Worm (Caenorhabditis elegans) whole organism, late embryonic: ENCODE measurements around the gene cyp-14A1.
A peak's percentile ranks its signal among the peaks of the same experiment; 100 is the strongest.

Source experiments
- C38D4.7 ChIP-seq: fragments of 200-800 bp; sonication (Bioruptor generic); optimal IDR thresholded peaks from 2 replicates; lab custom pipeline; 2018; ENCODE audit warnings: mild to moderate bottlenecking, missing genetic modification characterization, moderate library complexity, missing compliant biosample characterization
- F13H6.1 ChIP-seq: sonication (generic microtip); optimal IDR thresholded peaks from 2 replicates; lab custom pipeline; 2016; ENCODE audit warnings: missing genetic modification characterization, missing compliant biosample characterization
- K02D7.2 ChIP-seq: sonication (generic microtip); optimal IDR thresholded peaks from 2 replicates; lab custom pipeline; 2017; ENCODE audit warnings: mild to moderate bottlenecking, missing genetic modification characterization, missing compliant biosample characterization
- K09A11.1 ChIP-seq: sonication (generic microtip); optimal IDR thresholded peaks from 2 replicates; lab custom pipeline; 2017; ENCODE audit warnings: antibody characterized with exemption, mild to moderate bottlenecking, missing genetic modification characterization, missing compliant biosample characterization; ENCODE audit not compliant: insufficient read depth
- T23F11.4 ChIP-seq: fragments of 200-800 bp; sonication (Bioruptor generic); optimal IDR thresholded peaks from 2 replicates; lab custom pipeline; 2018; ENCODE audit warnings: mild to moderate bottlenecking, missing genetic modification characterization, missing compliant biosample characterization
- Y22D7AL.16 ChIP-seq: sonication (generic microtip); optimal IDR thresholded peaks from 2 replicates; lab custom pipeline; 2016; ENCODE audit warnings: missing genetic modification characterization, missing compliant biosample characterization
- ahr-1 ChIP-seq: sonication (generic microtip); optimal IDR thresholded peaks from 2 replicates; lab custom pipeline; 2016; ENCODE audit warnings: missing genetic modification characterization, missing compliant biosample characterization
- ama-1 ChIP-seq: fragments of 150-350 bp; optimal IDR thresholded peaks from 2 replicates; lab custom pipeline; 2014
- ceh-19 ChIP-seq: fragments of 200-800 bp; sonication (Bioruptor generic); optimal IDR thresholded peaks from 2 replicates; lab custom pipeline; 2018; ENCODE audit warnings: mild to moderate bottlenecking, missing genetic modification characterization, missing compliant biosample characterization
- ceh-2 ChIP-seq: sonication (generic microtip); optimal IDR thresholded peaks from 2 replicates; lab custom pipeline; 2016; ENCODE audit warnings: missing genotype, missing genetic modification characterization, missing compliant biosample characterization
- ceh-22 ChIP-seq: sonication (generic microtip); optimal IDR thresholded peaks from 2 replicates; lab custom pipeline; 2017; ENCODE audit warnings: missing biosample characterization, missing genetic modification characterization
- ceh-24 ChIP-seq: sonication (generic microtip); optimal IDR thresholded peaks from 2 replicates; lab custom pipeline; 2016; ENCODE audit warnings: mild to moderate bottlenecking, missing genetic modification characterization, missing compliant biosample characterization
- ceh-30 ChIP-seq: fragments of 150-350 bp; optimal IDR thresholded peaks from 2 replicates; lab custom pipeline; 2014; ENCODE audit warnings: missing biosample characterization, missing genetic modification characterization
- ceh-31 ChIP-seq: sonication (generic microtip); optimal IDR thresholded peaks from 2 replicates; lab custom pipeline; 2016; ENCODE audit warnings: missing genetic modification characterization, missing compliant biosample characterization
- ceh-45 ChIP-seq: fragments of 200-800 bp; sonication (Bioruptor generic); IDR thresholded peaks from 2 replicates; pipeline ENCODE4 v1.3.6; 2022; ENCODE audit warnings: missing genetic modification reagents, missing genetic modification characterization, missing compliant biosample characterization
- ceh-48 ChIP-seq: sonication (generic microtip); optimal IDR thresholded peaks from 2 replicates; lab custom pipeline; 2016; ENCODE audit warnings: missing genetic modification characterization, inconsistent platforms, missing compliant biosample characterization
- ceh-6 ChIP-seq: fragments of 200-800 bp; sonication (Bioruptor generic); optimal IDR thresholded peaks from 2 replicates; lab custom pipeline; 2018; ENCODE audit warnings: mild to moderate bottlenecking, missing genetic modification characterization, missing compliant biosample characterization
- ceh-9 ChIP-seq: sonication (generic microtip); optimal IDR thresholded peaks from 2 replicates; lab custom pipeline; 2016; ENCODE audit warnings: mild to moderate bottlenecking, missing genetic modification characterization, inconsistent platforms, missing compliant biosample characterization
- che-1 ChIP-seq: sonication (generic microtip); optimal IDR thresholded peaks from 2 replicates; lab custom pipeline; 2016; ENCODE audit warnings: mild to moderate bottlenecking, missing genetic modification characterization, missing compliant biosample characterization
- dmd-4 ChIP-seq: sonication (generic microtip); optimal IDR thresholded peaks from 2 replicates; lab custom pipeline; 2016; ENCODE audit warnings: borderline replicate concordance, missing genetic modification characterization, missing compliant biosample characterization
- elt-2 ChIP-seq: sonication (generic microtip); optimal IDR thresholded peaks from 2 replicates; lab custom pipeline; 2016; ENCODE audit warnings: missing genetic modification reagents, missing genetic modification characterization, missing compliant biosample characterization
- elt-4 ChIP-seq: sonication (generic microtip); optimal IDR thresholded peaks from 2 replicates; lab custom pipeline; 2016; ENCODE audit warnings: missing genetic modification characterization, missing compliant biosample characterization
- eyg-1 ChIP-seq: sonication (generic microtip); optimal IDR thresholded peaks from 2 replicates; lab custom pipeline; 2016; ENCODE audit warnings: missing genotype, missing genetic modification characterization, missing compliant biosample characterization
- fkh-6 ChIP-seq: sonication (generic microtip); optimal IDR thresholded peaks from 2 replicates; lab custom pipeline; 2016; ENCODE audit warnings: missing genetic modification characterization, missing compliant biosample characterization
- gmeb-2 ChIP-seq: sonication (generic microtip); optimal IDR thresholded peaks from 2 replicates; lab custom pipeline; 2016; ENCODE audit warnings: missing genetic modification characterization, inconsistent platforms, missing compliant biosample characterization
- hlh-13 ChIP-seq: fragments of 200-800 bp; sonication (Bioruptor generic); optimal IDR thresholded peaks from 2 replicates; lab custom pipeline; 2018; ENCODE audit warnings: mild to moderate bottlenecking, missing genetic modification characterization, missing compliant biosample characterization
- hlh-30 ChIP-seq: sonication (generic microtip); optimal IDR thresholded peaks from 2 replicates; lab custom pipeline; 2017; ENCODE audit warnings: antibody characterized with exemption, missing genetic modification characterization, missing compliant biosample characterization; ENCODE audit not compliant: insufficient read depth
- hlh-8 ChIP-seq: sonication (generic microtip); optimal IDR thresholded peaks from 2 replicates; lab custom pipeline; 2016; ENCODE audit warnings: missing genotype, missing genetic modification characterization, missing compliant biosample characterization
- lim-6 ChIP-seq: sonication (generic microtip); optimal IDR thresholded peaks from 2 replicates; lab custom pipeline; 2016; ENCODE audit warnings: missing genetic modification characterization, missing compliant biosample characterization
- madf-2 ChIP-seq: sonication (generic microtip); optimal IDR thresholded peaks from 2 replicates; lab custom pipeline; 2017; ENCODE audit warnings: missing genetic modification characterization, missing compliant biosample characterization
- mec-3 ChIP-seq: sonication (generic microtip); optimal IDR thresholded peaks from 2 replicates; lab custom pipeline; 2016; ENCODE audit warnings: borderline replicate concordance, missing genetic modification characterization, missing compliant biosample characterization
- nfya-1 ChIP-seq: sonication (generic microtip); optimal IDR thresholded peaks from 2 replicates; lab custom pipeline; 2017; ENCODE audit warnings: missing genetic modification characterization, mild to moderate bottlenecking, missing compliant biosample characterization, antibody characterized with exemption, moderate library complexity
- nhr-11 ChIP-seq: fragments of 150-350 bp; optimal IDR thresholded peaks from 2 replicates; lab custom pipeline; 2014; ENCODE audit warnings: missing biosample characterization, missing genetic modification characterization
- nhr-232 ChIP-seq: sonication (generic microtip); optimal IDR thresholded peaks from 2 replicates; lab custom pipeline; 2016; ENCODE audit warnings: missing genetic modification characterization, missing compliant biosample characterization
- npax-4 ChIP-seq: sonication (generic microtip); optimal IDR thresholded peaks from 2 replicates; lab custom pipeline; 2016; ENCODE audit warnings: missing genetic modification characterization, missing compliant biosample characterization
- odd-2 ChIP-seq: sonication (generic microtip); optimal IDR thresholded peaks from 2 replicates; lab custom pipeline; 2017; ENCODE audit warnings: antibody characterized with exemption, mild to moderate bottlenecking, missing genetic modification characterization, missing compliant biosample characterization
- pag-3 ChIP-seq: sonication (generic microtip); optimal IDR thresholded peaks from 2 replicates; lab custom pipeline; 2016; ENCODE audit warnings: missing compliant biosample characterization, missing genetic modification characterization, borderline replicate concordance
- pat-9 ChIP-seq: fragments of 200-800 bp; sonication (Bioruptor generic); optimal IDR thresholded peaks from 2 replicates; lab custom pipeline; 2018; ENCODE audit warnings: mild to moderate bottlenecking, missing genetic modification characterization, moderate library complexity, missing compliant biosample characterization
- pax-1 ChIP-seq: fragments of 150-350 bp; optimal IDR thresholded peaks from 2 replicates; lab custom pipeline; 2014; ENCODE audit warnings: missing biosample characterization, missing genetic modification characterization
- pha-2 ChIP-seq: sonication (generic microtip); optimal IDR thresholded peaks from 2 replicates; lab custom pipeline; 2017; ENCODE audit warnings: mild to moderate bottlenecking, missing genetic modification characterization, missing compliant biosample characterization
- pha-4 ChIP-seq: fragments of 150-350 bp; optimal IDR thresholded peaks from 2 replicates; lab custom pipeline; 2018; ENCODE audit warnings: missing biosample characterization, missing genetic modification reagents, missing genetic modification characterization
- pros-1 ChIP-seq: fragments of 150-350 bp; optimal IDR thresholded peaks from 2 replicates; lab custom pipeline; 2014; ENCODE audit warnings: missing biosample characterization, missing genetic modification reagents, missing genetic modification characterization
- ref-2 ChIP-seq: sonication (generic microtip); optimal IDR thresholded peaks from 2 replicates; lab custom pipeline; 2016; ENCODE audit warnings: missing genetic modification characterization, missing compliant biosample characterization
- rnt-1 ChIP-seq: sonication (generic microtip); optimal IDR thresholded peaks from 2 replicates; lab custom pipeline; 2016; ENCODE audit warnings: missing genetic modification characterization, missing compliant biosample characterization
- sox-2 ChIP-seq: fragments of 200-800 bp; sonication (Bioruptor generic); IDR thresholded peaks from 2 replicates; pipeline ENCODE4 v1.3.6; 2022; ENCODE audit warnings: missing genetic modification reagents, missing genetic modification characterization, missing compliant biosample characterization
- sox-4 ChIP-seq: sonication (generic microtip); optimal IDR thresholded peaks from 2 replicates; lab custom pipeline; 2017; ENCODE audit warnings: mild to moderate bottlenecking, missing genetic modification characterization, inconsistent platforms, missing compliant biosample characterization
- tbx-2 ChIP-seq: sonication (generic microtip); optimal IDR thresholded peaks from 2 replicates; lab custom pipeline; 2016; ENCODE audit warnings: missing genetic modification characterization, missing compliant biosample characterization
- ttx-3 ChIP-seq: sonication (generic microtip); optimal IDR thresholded peaks from 2 replicates; lab custom pipeline; 2016; ENCODE audit warnings: missing genetic modification reagents, missing genetic modification characterization, missing compliant biosample characterization
- unc-3 ChIP-seq, 2 experiments: fragments of 200-800 bp in 1 of 2; sonication (Bioruptor generic) in 1 of 2; sonication (generic microtip) in 1 of 2; conservative IDR thresholded peaks in 1 of 2; optimal IDR thresholded peaks in 1 of 2; 2 replicates each; pipeline versions ENCODE4 v1.3.6 to Lab custom; 2016 to 2022; ENCODE audit warnings: missing compliant biosample characterization in 2 of 2, missing genetic modification characterization in 2 of 2, missing genetic modification reagents in 1 of 2
- unc-55 ChIP-seq: sonication (generic microtip); optimal IDR thresholded peaks from 2 replicates; lab custom pipeline; 2017; ENCODE audit warnings: missing biosample characterization, missing genetic modification reagents, missing genetic modification characterization
- unc-86 ChIP-seq: sonication (generic microtip); optimal IDR thresholded peaks from 2 replicates; lab custom pipeline; 2016; ENCODE audit warnings: missing genetic modification characterization, missing compliant biosample characterization
- ztf-16 ChIP-seq: sonication (generic microtip); optimal IDR thresholded peaks from 2 replicates; lab custom pipeline; 2017; ENCODE audit warnings: missing genetic modification characterization, missing compliant biosample characterization

cyp-14A1 gene

DNA sequence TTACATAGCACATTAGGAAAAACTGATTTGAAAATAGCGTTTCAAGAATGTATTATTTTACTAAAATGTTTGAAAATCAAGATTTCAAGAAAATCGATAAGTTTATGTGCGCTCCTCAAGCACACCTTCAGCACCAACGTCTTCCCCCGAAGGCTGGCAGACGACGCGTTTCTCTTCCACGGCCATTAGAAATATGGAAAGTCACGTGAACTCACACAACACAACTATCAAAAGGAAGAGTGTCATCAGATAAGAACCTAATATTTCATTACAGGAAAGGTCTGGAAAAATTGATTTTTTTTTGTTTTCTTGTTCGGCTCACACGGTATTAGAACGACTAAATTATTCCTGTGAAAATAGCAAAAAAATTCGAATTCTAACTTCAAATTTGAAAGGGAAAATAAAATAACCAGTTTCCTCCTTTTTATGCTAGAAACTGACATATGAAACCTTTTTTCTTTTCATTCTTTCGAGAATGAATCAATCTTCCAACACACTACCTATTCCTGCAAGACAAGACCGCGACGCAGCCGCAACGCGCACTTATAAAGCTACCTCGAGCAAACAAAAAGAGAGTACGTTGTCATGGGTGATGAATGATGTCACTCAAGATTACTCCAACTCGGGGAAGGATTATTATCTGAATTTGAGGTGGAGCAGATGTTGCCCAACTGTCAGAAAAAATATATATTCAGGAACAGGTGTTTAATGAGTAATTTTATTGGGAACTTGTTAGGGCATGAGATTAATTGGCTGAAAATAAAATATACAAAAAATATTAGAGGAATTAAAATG lies 41.8 kb downstream of the cyp-14A1 start:
- TF ChIP-seq ceh-24 (tag; lab: Kevin White, UChicago) (no peak), ceh-9 (tag; lab: Kevin White, UChicago) (no peak), unc-55 (GFP tag; lab: Kevin White, UChicago) (no peak), odd-2 (tag; lab: Kevin White, UChicago) (no peak), nhr-11 (tag; lab: Kevin White, UChicago) (no peak), pag-3 (tag; lab: Kevin White, UChicago) (no peak), T23F11.4 (GFP tag; lab: Kevin White, UChicago) (no peak), tbx-2 (no peak), gmeb-2 (tag; lab: Kevin White, UChicago) (no peak), lim-6 (tag; lab: Kevin White, UChicago) (no peak), eyg-1 (tag; lab: Kevin White, UChicago) (no peak), ahr-1 (no peak), C38D4.7 (GFP tag; lab: Kevin White, UChicago) (no peak), K02D7.2 (tag; lab: Kevin White, UChicago) (no peak), F13H6.1 (tag; lab: Kevin White, UChicago) (no peak), unc-3 (GFP tag; conservative IDR thresholded peaks at IDR 0.05; lab: Robert Waterston, UW) (no peak), unc-3 (tag; optimal IDR thresholded peaks at IDR 0.05; lab: Kevin White, UChicago) (no peak), Y22D7AL.16 (tag; lab: Kevin White, UChicago) (no peak), ceh-48 (peak; percentile 52), madf-2 (no peak), ceh-19 (GFP tag; lab: Kevin White, UChicago) (peak; percentile 23), dmd-4 (no peak), ceh-22 (peak; percentile 11), ceh-6 (no peak), rnt-1 (no peak), che-1 (tag; lab: Kevin White, UChicago) (no peak), elt-4 (no peak), pha-2 (no peak), ceh-31 (peak; percentile 7), unc-86 (no peak), hlh-30 (tag; lab: Kevin White, UChicago) (peak; percentile 80), fkh-6 (no peak), ceh-30 (no peak), ceh-45 (no peak), hlh-8 (tag; lab: Kevin White, UChicago) (no peak), mec-3 (tag; lab: Kevin White, UChicago) (no peak), nfya-1 (tag; lab: Kevin White, UChicago) (no peak), nhr-232 (tag; lab: Kevin White, UChicago) (no peak), ref-2 (tag; lab: Kevin White, UChicago) (no peak), hlh-13 (GFP tag; lab: Kevin White, UChicago) (no peak), elt-2 (tag; lab: Kevin White, UChicago) (peak; percentile 32), pat-9 (tag; lab: Kevin White, UChicago) (no peak), ttx-3 (tag; lab: Kevin White, UChicago) (no peak), ztf-16 (tag; lab: Kevin White, UChicago) (no peak), sox-4 (tag; lab: Kevin White, UChicago) (no peak), pros-1 (no peak), pax-1 (no peak), ceh-2 (peak; percentile 36), sox-2 (GFP tag; lab: Robert Waterston, UW) (no peak), npax-4 (tag; lab: Kevin White, UChicago) (no peak), pha-4 (tag; lab: Kevin White, UChicago) (no peak), K09A11.1 (no peak), ama-1 (lab: Kevin White, UChicago) (no peak)
